Fruit fly (Drosophila melanogaster) whole organism: ENCODE results near the gene Or24a.

Experiments
- CG8478 ChIP-seq: fragments of >200 bp; optimal IDR thresholded peaks from 2 replicates; lab custom pipeline; 2018; ENCODE audit warnings: inconsistent platforms
- psq ChIP-seq: fragments of >200 bp; optimal IDR thresholded peaks from 2 replicates; lab custom pipeline; 2017

dm6 chr2L:4197143-4197912 lies 31.4 kb upstream of the Or24a start:
- TF ChIP-seq psq (lab: Kevin White, UChicago): no peak
- TF ChIP-seq CG8478 (lab: Kevin White, UChicago): no peak
